Fruit fly (Drosophila melanogaster): ENCODE data around the gene bur.

- TF ChIP-seq pan (optimal IDR thresholded peaks at IDR 0.05), result no peak
- no peak for TF ChIP-seq usp (GFP tag; optimal IDR thresholded peaks at IDR 0.05)
- no peak for TF ChIP-seq psq (optimal IDR thresholded peaks at IDR 0.05)
- TF ChIP-seq EcR (GFP tag; optimal IDR thresholded peaks at IDR 0.05), result no peak
- no peak for TF ChIP-seq CG8478 (optimal IDR thresholded peaks at IDR 0.05)
Measured at dm6 chr2L:21169863-21170262, 9.6 kb downstream of the bur start.

All from whole organism.